Fruit fly (Drosophila melanogaster): ENCODE measurements around the gene CG17197.

CG17197 gene

dm6 chr3R:25737735-25738371 lies 37.3 kb downstream of the CG17197 start (continued):
- TF ChIP-seq Kr (GFP tag; optimal IDR thresholded peaks at IDR 0.05) (no peak), CG4328 (GFP tag; optimal IDR thresholded peaks at IDR 0.05) (peak; percentile 11), Ada2b (GFP tag; IDR thresholded peaks at IDR 0.05) (peak; percentile 92), CG32767 (GFP tag; IDR thresholded peaks at IDR 0.05) (peak; percentile 90), CG13287 (GFP tag; IDR thresholded peaks at IDR 0.05; ENCODE audit: partially characterized antibody) (no peak), twi (tag; optimal IDR thresholded peaks at IDR 0.05) (peak; percentile 92), CG14710 (tag; optimal IDR thresholded peaks at IDR 0.05) (peak; percentile 94), CG9727 (GFP tag; optimal IDR thresholded peaks at IDR 0.05) (peak; percentile 80), Myb (GFP tag; optimal IDR thresholded peaks at IDR 0.05) (peak; percentile 77), lbe (GFP tag; optimal IDR thresholded peaks at IDR 0.05) (peak; percentile 98), crol (GFP tag; IDR thresholded peaks at IDR 0.05) (peak; percentile 47; the same call in 1 of the 2 replicates), sisA (GFP tag; IDR thresholded peaks at IDR 0.05) (peak; percentile 94), Dek (tag; optimal IDR thresholded peaks at IDR 0.05) (no peak), Mrtf (GFP tag; IDR thresholded peaks at IDR 0.05) (peak; percentile 89), CG15601 (tag; optimal IDR thresholded peaks at IDR 0.05) (peak; percentile 96), sd (tag; optimal IDR thresholded peaks at IDR 0.05) (peak; percentile 76), CG10274 (GFP tag; optimal IDR thresholded peaks at IDR 0.05) (peak; percentile 59), dmrt11E (tag; optimal IDR thresholded peaks at IDR 0.05) (peak; percentile 85), slp2 (GFP tag; optimal IDR thresholded peaks at IDR 0.05) (peak; percentile 97), tgo (GFP tag; IDR thresholded peaks at IDR 0.05) (peak; percentile 88), HLHmδ (GFP tag; optimal IDR thresholded peaks at IDR 0.05) (no peak), Atf-2 (GFP tag; optimal IDR thresholded peaks at IDR 0.05) (peak; percentile 88), corto (GFP tag; optimal IDR thresholded peaks at IDR 0.05) (peak; percentile 97), CG10959 (GFP tag; IDR thresholded peaks at IDR 0.05) (peak; percentile 84), CG1647 (GFP tag; optimal IDR thresholded peaks at IDR 0.05) (peak; percentile 94), CG7745 (tag; optimal IDR thresholded peaks at IDR 0.05) (no peak), Spps (tag; optimal IDR thresholded peaks at IDR 0.05) (peak; percentile 93), al (GFP tag; IDR thresholded peaks at IDR 0.05) (peak; percentile 74), CG18476 (GFP tag; optimal IDR thresholded peaks at IDR 0.05) (peak; percentile 88), CG17829 (tag; optimal IDR thresholded peaks at IDR 0.05) (peak; percentile 94), pho (GFP tag; optimal IDR thresholded peaks at IDR 0.05) (peak; percentile 80), kni (GFP tag; optimal IDR thresholded peaks at IDR 0.05) (peak; percentile 94), hbn (GFP tag; IDR thresholded peaks at IDR 0.05; ENCODE audit: partially characterized antibody) (no peak), CG14965 (GFP tag; optimal IDR thresholded peaks at IDR 0.05; ENCODE audit: borderline replicate concordance) (peak; percentile 82), CG3163 (GFP tag; optimal IDR thresholded peaks at IDR 0.05) (peak; percentile 92), dati (GFP tag; IDR thresholded peaks at IDR 0.05) (peak; percentile 87), Fer1 (GFP tag; optimal IDR thresholded peaks at IDR 0.05) (peak; percentile 67), Hsf (GFP tag; optimal IDR thresholded peaks at IDR 0.05) (peak; percentile 95), bigmax (GFP tag; optimal IDR thresholded peaks at IDR 0.05) (peak; percentile 31), ro (GFP tag; IDR thresholded peaks at IDR 0.05) (peak; percentile 81), CG15073 (GFP tag; optimal IDR thresholded peaks at IDR 0.05) (peak; percentile 76), otp (GFP tag; IDR thresholded peaks at IDR 0.05) (peak; percentile 94), danr (GFP tag; IDR thresholded peaks at IDR 0.05) (peak; percentile 80), Hr78 (GFP tag; optimal IDR thresholded peaks at IDR 0.05) (peak in 1 of 2 experiments; percentile 85), CG1792 (GFP tag; optimal IDR thresholded peaks at IDR 0.05) (peak; percentile 90), D19B (GFP tag; optimal IDR thresholded peaks at IDR 0.05) (peak; percentile 63), sima (GFP tag; optimal IDR thresholded peaks at IDR 0.05) (peak; percentile 76), zfh2 (GFP tag; optimal IDR thresholded peaks at IDR 0.05) (peak; percentile 90), MESR4 (GFP tag; optimal IDR thresholded peaks at IDR 0.05) (no peak), HHEX (GFP tag; optimal IDR thresholded peaks at IDR 0.05) (peak; percentile 86)

Data from whole organism, embryonic.